Worm (Caenorhabditis elegans): ENCODE results near the gene F56F10.1.

The F56F10.1 gene

ce11 chrX:864293-864731, 8.1 kb upstream of the F56F10.1 start (continued):
- TF ChIP-seq ceh-28 (tag; optimal IDR thresholded peaks at IDR 0.05) (no peak), zip-11 (GFP tag; IDR thresholded peaks at IDR 0.05) (no peak), nhr-42 (GFP tag; IDR thresholded peaks at IDR 0.05) (no peak), hmg-1.1 (GFP tag; IDR thresholded peaks at IDR 0.05) (no peak), madf-9 (GFP tag; conservative IDR thresholded peaks at IDR 0.05) (no peak), nhr-237 (tag; optimal IDR thresholded peaks at IDR 0.05) (no peak), dve-1 (tag; optimal IDR thresholded peaks at IDR 0.05; ENCODE audit: insufficient read depth) (peak; percentile 14), zip-2 (tag; optimal IDR thresholded peaks at IDR 0.05) (no peak), mdt-29 (GFP tag; IDR thresholded peaks at IDR 0.05) (no peak), sdz-12 (GFP tag; optimal IDR thresholded peaks at IDR 0.05) (no peak), dmd-8 (GFP tag; IDR thresholded peaks at IDR 0.05) (no peak), ztf-7 (tag; optimal IDR thresholded peaks at IDR 0.05) (peak; percentile 11), egl-27 (tag; optimal IDR thresholded peaks at IDR 0.05) (no peak), mep-1 (tag; optimal IDR thresholded peaks at IDR 0.05) (peak; percentile 54), lsy-2 (tag; optimal IDR thresholded peaks at IDR 0.05) (peak in 1 of 2 experiments; percentile 35), cey-2 (tag; optimal IDR thresholded peaks at IDR 0.05; ENCODE audit: borderline replicate concordance, insufficient read depth) (peak; percentile 36), ama-1 (optimal IDR thresholded peaks at IDR 0.05) (no peak), lin-1 (GFP tag; IDR thresholded peaks at IDR 0.05) (0 out of 2 replicates have a peak, but pooled peaks have one; percentile 14), gei-8 (GFP tag; optimal IDR thresholded peaks at IDR 0.05) (no peak), spr-3 (GFP tag; optimal IDR thresholded peaks at IDR 0.05) (no peak), pha-4 (GFP tag; IDR thresholded peaks at IDR 0.05) (no peak), pha-4 (tag; optimal IDR thresholded peaks at IDR 0.05) (no peak), Y105C5A.15 (GFP tag; IDR thresholded peaks at IDR 0.05) (no peak), nhr-28 (tag; optimal IDR thresholded peaks at IDR 0.05) (peak; percentile 81), nhr-10 (tag; optimal IDR thresholded peaks at IDR 0.05) (peak; percentile 15), ceh-32 (tag; optimal IDR thresholded peaks at IDR 0.05; ENCODE audit: poor library complexity) (no peak), dmd-6 (GFP tag; IDR thresholded peaks at IDR 0.05) (peak; percentile 53), F37D6.2 (tag; optimal IDR thresholded peaks at IDR 0.05) (no peak), zag-1 (tag; optimal IDR thresholded peaks at IDR 0.05) (no peak), zfp-2 (tag; optimal IDR thresholded peaks at IDR 0.05) (no peak)

ce11 chrX:865214-865613, 7.2 kb upstream of the F56F10.1 start:
- TF ChIP-seq madf-9 (GFP tag; conservative IDR thresholded peaks at IDR 0.05), result 0 out of 2 replicates have a peak, but pooled peaks have one; percentile 20
- TF ChIP-seq ztf-11 (tag; optimal IDR thresholded peaks at IDR 0.05), result no peak
- TF ChIP-seq madf-5 (GFP tag; IDR thresholded peaks at IDR 0.05), result no peak
- TF ChIP-seq nhr-76 (tag; optimal IDR thresholded peaks at IDR 0.05), result no peak
- 0 out of 2 replicates have a peak, but pooled peaks have one; percentile 55 for TF ChIP-seq mxl-2 (GFP tag; conservative IDR thresholded peaks at IDR 0.05)
- TF ChIP-seq ceh-44 (GFP tag; IDR thresholded peaks at IDR 0.05), result 0 out of 2 replicates have a peak, but pooled peaks have one; percentile 8
- no peak for TF ChIP-seq duxl-1 (tag; optimal IDR thresholded peaks at IDR 0.05; ENCODE audit: poor library complexity)
- TF ChIP-seq aha-1 (tag), result peak; percentile 86
- TF ChIP-seq D1046.2 (GFP tag; IDR thresholded peaks at IDR 0.05), result 0 out of 2 replicates have a peak, but pooled peaks have one; percentile 25
- TF ChIP-seq nhr-28 (tag; optimal IDR thresholded peaks at IDR 0.05), result no peak
- TF ChIP-seq ZK337.2 (GFP tag; IDR thresholded peaks at IDR 0.05), result no peak
- peak; percentile 42 for TF ChIP-seq hlh-30 (tag; optimal IDR thresholded peaks at IDR 0.05; ENCODE audit: insufficient read depth)
- TF ChIP-seq snpc-1.2 (GFP tag; IDR thresholded peaks at IDR 0.05), result peak; percentile 56; the same call in 1 of the 2 replicates
- TF ChIP-seq hlh-11 (tag; optimal IDR thresholded peaks at IDR 0.05), result peak; percentile 5
- no peak for TF ChIP-seq ceh-62 (tag; optimal IDR thresholded peaks at IDR 0.05)
- peak; percentile 57 for TF ChIP-seq arid-1 (GFP tag; conservative IDR thresholded peaks at IDR 0.05)
- TF ChIP-seq daf-12 (tag; optimal IDR thresholded peaks at IDR 0.05), result no peak
- TF ChIP-seq tag-97 (GFP tag; IDR thresholded peaks at IDR 0.05), result no peak
- peak; percentile 21; the same call in 1 of the 2 replicates for TF ChIP-seq dmd-6 (GFP tag; IDR thresholded peaks at IDR 0.05)
- TF ChIP-seq dmd-9 (GFP tag; IDR thresholded peaks at IDR 0.05), result 0 out of 2 replicates have a peak, but pooled peaks have one; percentile 42
- peak; percentile 55; the same call in 1 of the 2 replicates for TF ChIP-seq lim-7 (GFP tag; IDR thresholded peaks at IDR 0.05)
- no peak for TF ChIP-seq egl-43 (GFP tag; IDR thresholded peaks at IDR 0.05)
- TF ChIP-seq T26A8.4 (GFP tag; IDR thresholded peaks at IDR 0.05), result no peak
- no peak for TF ChIP-seq Y5F2A.4 (GFP tag; optimal IDR thresholded peaks at IDR 0.05)
- TF ChIP-seq Y48G9A.11 (GFP tag; IDR thresholded peaks at IDR 0.05), result 0 out of 2 replicates have a peak, but pooled peaks have one; percentile 13

Data from whole organism, L4 larva.